Worm (Caenorhabditis elegans) whole organism, L2 larva: Measurements from ENCODE around the gene par-5.

Experiments used
- R02D3.7 ChIP-seq: fragments of 150-350 bp; optimal IDR thresholded peaks from 2 replicates; lab custom pipeline; 2014; ENCODE audit warnings: missing biosample characterization, missing genetic modification characterization
- Y55F3AM.14 ChIP-seq: fragments of 200-800 bp; sonication (Bioruptor generic); optimal IDR thresholded peaks from 2 replicates; lab custom pipeline; 2018; ENCODE audit warnings: mild to moderate bottlenecking, missing genetic modification characterization, missing compliant biosample characterization
- alr-1 ChIP-seq: fragments of 150-350 bp; optimal IDR thresholded peaks from 2 replicates; lab custom pipeline; 2014; ENCODE audit warnings: missing biosample characterization, missing genetic modification characterization
- egl-27 ChIP-seq: sonication (generic microtip); optimal IDR thresholded peaks from 3 replicates; lab custom pipeline; 2017; ENCODE audit warnings: missing biosample characterization, missing genetic modification reagents, missing genetic modification characterization
- elt-3 ChIP-seq: sonication (generic microtip); optimal IDR thresholded peaks from 2 replicates; lab custom pipeline; 2017; ENCODE audit warnings: missing biosample characterization, missing genetic modification characterization
- nhr-11 ChIP-seq: fragments of 150-350 bp; optimal IDR thresholded peaks from 2 replicates; lab custom pipeline; 2014; ENCODE audit warnings: missing biosample characterization, missing genetic modification characterization
- nhr-12 ChIP-seq: fragments of 150-350 bp; optimal IDR thresholded peaks from 2 replicates; lab custom pipeline; 2014; ENCODE audit warnings: missing biosample characterization, missing genetic modification characterization
- nhr-129 ChIP-seq: fragments of 150-350 bp; optimal IDR thresholded peaks from 2 replicates; lab custom pipeline; 2014; ENCODE audit warnings: missing biosample characterization, missing genetic modification characterization
- unc-39 ChIP-seq: fragments of 150-350 bp; optimal IDR thresholded peaks from 2 replicates; lab custom pipeline; 2014; ENCODE audit warnings: missing biosample characterization, missing genetic modification characterization
- unc-62 ChIP-seq: fragments of 150-350 bp; optimal IDR thresholded peaks from 2 replicates; lab custom pipeline; 2014; ENCODE audit warnings: missing biosample characterization, missing genetic modification reagents, missing genetic modification characterization
- zag-1 ChIP-seq: fragments of 150-350 bp; optimal IDR thresholded peaks from 2 replicates; lab custom pipeline; 2014; ENCODE audit warnings: missing biosample characterization, missing genetic modification characterization
- ztf-11 ChIP-seq: sonication (generic microtip); optimal IDR thresholded peaks from 2 replicates; lab custom pipeline; 2017; ENCODE audit warnings: missing biosample characterization, missing genetic modification characterization

DNA sequence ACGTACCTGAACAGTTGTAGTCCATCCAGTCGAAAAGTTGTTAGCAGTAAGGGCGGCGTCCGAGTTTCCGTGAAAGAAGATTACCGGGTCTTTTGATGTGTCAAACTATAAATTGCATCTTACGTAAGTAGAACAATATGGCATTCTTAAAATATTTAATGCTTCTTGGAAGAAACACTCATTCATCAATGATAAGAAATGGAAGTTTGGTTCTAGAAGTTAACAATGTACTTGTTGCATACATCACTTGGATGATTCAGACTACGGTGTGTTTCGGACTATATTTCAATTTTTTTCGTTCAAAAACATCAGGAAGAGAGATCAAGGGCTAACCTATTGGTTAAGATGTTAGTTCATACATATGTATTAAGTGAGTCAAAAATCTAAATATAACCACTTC, 49.6 kb downstream of the par-5 start:
- TF ChIP-seq unc-62 (GFP tag; lab: Kevin White, UChicago) = no peak
- TF ChIP-seq elt-3 (tag; lab: Kevin White, UChicago) = no peak
- no peak for TF ChIP-seq nhr-12 (tag; lab: Kevin White, UChicago)
- TF ChIP-seq alr-1 (tag; lab: Kevin White, UChicago) = no peak
- no peak for TF ChIP-seq unc-39 (tag; lab: Kevin White, UChicago)
- no peak for TF ChIP-seq nhr-11 (tag; lab: Kevin White, UChicago)
- TF ChIP-seq egl-27 = no peak
- no peak for TF ChIP-seq ztf-11 (tag; lab: Kevin White, UChicago)
- no peak for TF ChIP-seq R02D3.7 (tag; lab: Kevin White, UChicago)
- no peak for TF ChIP-seq Y55F3AM.14 (GFP tag; lab: Kevin White, UChicago)
- TF ChIP-seq zag-1 (tag; lab: Kevin White, UChicago) = no peak
- no peak for TF ChIP-seq nhr-129 (tag; lab: Kevin White, UChicago)
